Worm (Caenorhabditis elegans) whole organism, L4 larva: ENCODE data around the gene C27F2.10.
A peak's percentile ranks its signal among the peaks of the same experiment; 100 is the strongest.

ENCODE experiments used
- F10B5.3 ChIP-seq: sonication (generic microtip); optimal IDR thresholded peaks from 2 replicates; lab custom pipeline; 2016; ENCODE audit warnings: mild to moderate bottlenecking, missing genetic modification characterization, missing compliant biosample characterization
- F26F4.8 ChIP-seq: fragments of 200-800 bp; sonication (Bioruptor generic); conservative IDR thresholded peaks from 2 replicates; pipeline ENCODE4 v1.3.6; 2022; ENCODE audit warnings: missing genetic modification characterization, missing compliant biosample characterization
- T20F7.1 ChIP-seq: fragments of 200-800 bp; sonication (Bioruptor generic); optimal IDR thresholded peaks from 2 replicates; lab custom pipeline; 2018; ENCODE audit warnings: mild to moderate bottlenecking, missing genetic modification characterization, missing compliant biosample characterization
- T26A8.4 ChIP-seq: fragments of 200-800 bp; sonication (Bioruptor generic); IDR thresholded peaks from 2 replicates; pipeline ENCODE4 v1.3.6; 2022; ENCODE audit warnings: missing genetic modification characterization, missing compliant biosample characterization
- Y48G9A.11 ChIP-seq: fragments of 200-800 bp; sonication (Bioruptor generic); IDR thresholded peaks from 2 replicates; pipeline ENCODE4 v1.3.6; 2022; ENCODE audit warnings: missing genetic modification reagents, missing genetic modification characterization, missing compliant biosample characterization
- Y5F2A.4 ChIP-seq: fragments of 200-800 bp; sonication (Bioruptor generic); optimal IDR thresholded peaks from 2 replicates; lab custom pipeline; 2018; ENCODE audit warnings: mild to moderate bottlenecking, missing genetic modification characterization, missing compliant biosample characterization
- Y75B8A.6 ChIP-seq: fragments of 200-800 bp; sonication (Bioruptor generic); IDR thresholded peaks from 2 replicates; pipeline ENCODE4 v1.3.6; 2022; ENCODE audit warnings: missing genetic modification reagents, missing genetic modification characterization, missing compliant biosample characterization
- ZK337.2 ChIP-seq: fragments of 200-800 bp; sonication (Bioruptor generic); IDR thresholded peaks from 2 replicates; pipeline ENCODE4 v1.3.6; 2022; ENCODE audit warnings: missing genetic modification reagents, missing genetic modification characterization, missing compliant biosample characterization
- ZK546.5 ChIP-seq, 2 experiments: sonication (generic microtip); optimal IDR thresholded peaks; 2 replicates each; lab custom pipeline; 2017; ENCODE audit warnings: missing biosample characterization in 2 of 2, missing genetic modification characterization in 2 of 2
- aha-1 ChIP-seq: fragments of 150-350 bp; peaks from one replicate; lab custom pipeline; 2014; ENCODE audit warnings: missing biosample characterization, missing genetic modification characterization
- ama-1 ChIP-seq: fragments of 150-350 bp; optimal IDR thresholded peaks from 2 replicates; lab custom pipeline; 2014; ENCODE audit warnings: inconsistent platforms, mixed read lengths
- arid-1 ChIP-seq: fragments of 200-800 bp; sonication (Bioruptor generic); conservative IDR thresholded peaks from 2 replicates; pipeline ENCODE4 v1.3.6; 2022; ENCODE audit warnings: missing genetic modification reagents, missing genetic modification characterization, missing compliant biosample characterization
- ceh-20 ChIP-seq: fragments of 200-800 bp; sonication (Bioruptor generic); IDR thresholded peaks from 2 replicates; pipeline ENCODE4 v1.3.6; 2022; ENCODE audit warnings: missing genetic modification reagents, missing genetic modification characterization, missing compliant biosample characterization
- ctbp-1 ChIP-seq: fragments of 200-800 bp; sonication (Bioruptor generic); IDR thresholded peaks from 2 replicates; pipeline ENCODE4 v1.3.6; 2022; ENCODE audit warnings: missing genetic modification reagents, missing genetic modification characterization, missing compliant biosample characterization
- dmd-6 ChIP-seq: fragments of 200-800 bp; sonication (Bioruptor generic); IDR thresholded peaks from 2 replicates; pipeline ENCODE4 v1.3.6; 2022; ENCODE audit warnings: missing genetic modification reagents, missing genetic modification characterization, missing compliant biosample characterization
- dmd-8 ChIP-seq: fragments of 200-800 bp; sonication (Bioruptor generic); IDR thresholded peaks from 2 replicates; pipeline ENCODE4 v1.3.6; 2022; ENCODE audit warnings: missing genetic modification characterization, missing compliant biosample characterization
- dpl-1 ChIP-seq: fragments of 150-350 bp; optimal IDR thresholded peaks from 2 replicates; lab custom pipeline; 2014; ENCODE audit warnings: missing biosample characterization, missing genetic modification reagents, missing genetic modification characterization
- hif-1 ChIP-seq, 2 experiments: sonication (generic microtip); optimal IDR thresholded peaks; 2 replicates each; lab custom pipeline; 2016 to 2017; ENCODE audit warnings: missing compliant biosample characterization in 2 of 2, missing genetic modification characterization in 2 of 2, missing genetic modification reagents in 2 of 2, missing genotype in 2 of 2, mild to moderate bottlenecking in 1 of 2
- hlh-11 ChIP-seq: fragments of 200-800 bp; sonication (Bioruptor generic); optimal IDR thresholded peaks from 2 replicates; lab custom pipeline; 2018; ENCODE audit warnings: mild to moderate bottlenecking, missing genetic modification characterization, missing compliant biosample characterization
- hmg-1.1 ChIP-seq: fragments of 200-800 bp; sonication (Bioruptor generic); IDR thresholded peaks from 2 replicates; pipeline ENCODE4 v1.3.6; 2022; ENCODE audit warnings: missing genetic modification reagents, missing genetic modification characterization, missing compliant biosample characterization
- jun-1 ChIP-seq: fragments of 150-350 bp; optimal IDR thresholded peaks from 2 replicates; lab custom pipeline; 2014; ENCODE audit warnings: missing biosample characterization, missing genetic modification reagents, missing genetic modification characterization
- lin-1 ChIP-seq: fragments of 200-800 bp; sonication (Bioruptor generic); IDR thresholded peaks from 2 replicates; pipeline ENCODE4 v1.3.6; 2022; ENCODE audit warnings: missing genetic modification reagents, missing genetic modification characterization, missing compliant biosample characterization
- lin-13 ChIP-seq: fragments of 150-350 bp; optimal IDR thresholded peaks from 2 replicates; lab custom pipeline; 2014; ENCODE audit warnings: missing biosample characterization, missing genetic modification reagents, missing genetic modification characterization
- lin-38 ChIP-seq: fragments of 200-800 bp; sonication (Bioruptor generic); IDR thresholded peaks from 2 replicates; pipeline ENCODE4 v1.3.6; 2022; ENCODE audit warnings: missing genetic modification reagents, missing genetic modification characterization, missing compliant biosample characterization
- lsy-2 ChIP-seq, 2 experiments: fragments of 150-350 bp in 1 of 2; sonication (generic microtip) in 1 of 2; optimal IDR thresholded peaks; 2 replicates each; lab custom pipeline; 2014 to 2017; ENCODE audit warnings: missing biosample characterization in 2 of 2, missing genetic modification characterization in 2 of 2
- madf-9 ChIP-seq: fragments of 200-800 bp; sonication (Bioruptor generic); conservative IDR thresholded peaks from 2 replicates; pipeline ENCODE4 v1.3.6; 2022; ENCODE audit warnings: missing genetic modification reagents, missing genetic modification characterization, missing compliant biosample characterization
- mdt-29 ChIP-seq: fragments of 200-800 bp; sonication (Bioruptor generic); IDR thresholded peaks from 2 replicates; pipeline ENCODE4 v1.3.6; 2022; ENCODE audit warnings: missing genetic modification reagents, missing genetic modification characterization, missing compliant biosample characterization
- mep-1 ChIP-seq: fragments of 150-350 bp; sonication (generic microtip); optimal IDR thresholded peaks from 3 replicates; lab custom pipeline; 2014; ENCODE audit warnings: missing biosample characterization, missing genetic modification characterization
- mxl-3 ChIP-seq: fragments of 200-800 bp; sonication (Bioruptor generic); optimal IDR thresholded peaks from 2 replicates; lab custom pipeline; 2018; ENCODE audit warnings: mild to moderate bottlenecking, missing genetic modification characterization, missing compliant biosample characterization
- nhr-102 ChIP-seq: sonication (generic microtip); optimal IDR thresholded peaks from 2 replicates; lab custom pipeline; 2016; ENCODE audit warnings: mild to moderate bottlenecking, missing genetic modification characterization, moderate library complexity, missing compliant biosample characterization
- nhr-41 ChIP-seq: fragments of 200-800 bp; sonication (Bioruptor generic); IDR thresholded peaks from 2 replicates; pipeline ENCODE4 v1.3.6; 2022; ENCODE audit warnings: missing genetic modification reagents, missing genetic modification characterization, missing compliant biosample characterization
- nhr-6 ChIP-seq: fragments of 150-350 bp; optimal IDR thresholded peaks from 2 replicates; lab custom pipeline; 2014; ENCODE audit warnings: missing biosample characterization, missing genetic modification characterization
- nhr-76 ChIP-seq: fragments of 150-350 bp; optimal IDR thresholded peaks from 2 replicates; lab custom pipeline; 2014; ENCODE audit warnings: missing biosample characterization, missing genetic modification characterization
- nhr-77 ChIP-seq: fragments of 150-350 bp; optimal IDR thresholded peaks from 2 replicates; lab custom pipeline; 2014; ENCODE audit warnings: missing biosample characterization, missing genetic modification characterization
- pha-4 ChIP-seq, 2 experiments: fragments of 150-350 bp in 1 of 2; fragments of 200-800 bp in 1 of 2; sonication (Bioruptor generic) in 1 of 2; IDR thresholded peaks in 1 of 2; optimal IDR thresholded peaks in 1 of 2; 2 replicates each; pipeline versions ENCODE4 v1.3.6 to Lab custom; 2014 to 2022; ENCODE audit warnings: missing genetic modification characterization in 2 of 2, missing genetic modification reagents in 2 of 2, missing biosample characterization in 1 of 2, missing compliant biosample characterization in 1 of 2
- php-3 ChIP-seq: fragments of 200-800 bp; sonication (Bioruptor generic); IDR thresholded peaks from 2 replicates; pipeline ENCODE4 v1.3.6; 2022; ENCODE audit warnings: missing genetic modification reagents, missing genetic modification characterization, missing compliant biosample characterization
- rbr-2 ChIP-seq: sonication (generic microtip); optimal IDR thresholded peaks from 2 replicates; lab custom pipeline; 2016; ENCODE audit warnings: missing genotype, missing genetic modification characterization, missing compliant biosample characterization
- sdz-12 ChIP-seq: fragments of 200-800 bp; sonication (Bioruptor generic); optimal IDR thresholded peaks from 2 replicates; lab custom pipeline; 2018; ENCODE audit warnings: mild to moderate bottlenecking, missing genetic modification characterization, missing compliant biosample characterization
- set-16 ChIP-seq: fragments of 200-800 bp; sonication (Bioruptor generic); IDR thresholded peaks from 2 replicates; pipeline ENCODE4 v1.3.6; 2022; ENCODE audit warnings: missing genetic modification reagents, missing genetic modification characterization, missing compliant biosample characterization
- skn-1 ChIP-seq: fragments of 150-350 bp; optimal IDR thresholded peaks from 2 replicates; lab custom pipeline; 2014; ENCODE audit warnings: missing biosample characterization, missing genetic modification characterization
- snpc-1.2 ChIP-seq: fragments of 200-800 bp; sonication (Bioruptor generic); IDR thresholded peaks from 2 replicates; pipeline ENCODE4 v1.3.6; 2022; ENCODE audit warnings: missing genetic modification reagents, missing genetic modification characterization, missing compliant biosample characterization
- spr-3 ChIP-seq: fragments of 200-800 bp; sonication (Bioruptor generic); optimal IDR thresholded peaks from 2 replicates; lab custom pipeline; 2018; ENCODE audit warnings: mild to moderate bottlenecking, missing genetic modification characterization, missing compliant biosample characterization
- tra-1 ChIP-seq: fragments of 200-800 bp; sonication (Bioruptor generic); IDR thresholded peaks from 2 replicates; pipeline ENCODE4 v1.3.6; 2022; ENCODE audit warnings: missing genetic modification reagents, missing genetic modification characterization, missing compliant biosample characterization
- unc-62 ChIP-seq, 3 experiments: fragments of 150-350 bp in 1 of 3; sonication (generic microtip); optimal IDR thresholded peaks in 2 of 3; peaks in 1 of 3; 1 replicate in 1 of 3; 2 replicates in 2 of 3; lab custom pipeline; 2014 to 2017; ENCODE audit warnings: missing biosample characterization in 3 of 3, missing genetic modification characterization in 3 of 3, missing genetic modification reagents in 3 of 3, missing genotype in 1 of 3
- zfp-2 ChIP-seq: sonication (generic microtip); optimal IDR thresholded peaks from 2 replicates; lab custom pipeline; 2016; ENCODE audit warnings: mild to moderate bottlenecking, missing genetic modification characterization, missing compliant biosample characterization
- zfp-3 ChIP-seq: fragments of 200-800 bp; sonication (Bioruptor generic); conservative IDR thresholded peaks from 2 replicates; pipeline ENCODE4 v1.3.6; 2022; ENCODE audit warnings: missing genetic modification reagents, missing genetic modification characterization, missing compliant biosample characterization

C27F2.10 gene

DNA sequence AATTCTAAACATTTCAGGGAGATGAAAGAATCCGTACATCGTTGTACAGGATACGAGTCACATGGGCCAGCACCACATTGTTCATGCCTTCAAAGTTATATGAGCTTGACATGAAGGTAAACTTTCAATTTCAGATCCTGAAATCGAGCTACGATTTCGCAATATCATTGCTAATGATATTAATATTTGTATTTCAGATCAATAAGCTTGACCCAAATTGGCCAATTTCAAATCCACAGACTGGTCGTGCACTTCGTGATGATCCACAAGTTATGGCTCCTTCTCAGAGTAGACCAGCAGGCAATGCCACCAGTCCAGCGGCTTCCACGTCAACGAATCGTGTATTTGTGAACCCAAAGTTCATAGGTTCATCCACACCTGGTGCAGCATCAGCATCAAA lies 39.7 kb upstream of the C27F2.10 start:
- TF ChIP-seq Y5F2A.4 (GFP tag; lab: Kevin White, UChicago) (no peak), arid-1 (GFP tag; lab: Robert Waterston, UW) (no peak), nhr-6 (tag; lab: Kevin White, UChicago) (no peak), aha-1 (tag; lab: Kevin White, UChicago) (peak; percentile 53), dmd-6 (GFP tag; lab: Robert Waterston, UW) (no peak), unc-62 (GFP tag; optimal IDR thresholded peaks at IDR 0.05 in 1 of 2; lab: Kevin White, UChicago) (peak in 1 of 2 experiments; percentile 60), unc-62 (tag; optimal IDR thresholded peaks at IDR 0.05; lab: Kevin White, UChicago) (no peak), nhr-41 (no peak), mdt-29 (no peak)

DNA sequence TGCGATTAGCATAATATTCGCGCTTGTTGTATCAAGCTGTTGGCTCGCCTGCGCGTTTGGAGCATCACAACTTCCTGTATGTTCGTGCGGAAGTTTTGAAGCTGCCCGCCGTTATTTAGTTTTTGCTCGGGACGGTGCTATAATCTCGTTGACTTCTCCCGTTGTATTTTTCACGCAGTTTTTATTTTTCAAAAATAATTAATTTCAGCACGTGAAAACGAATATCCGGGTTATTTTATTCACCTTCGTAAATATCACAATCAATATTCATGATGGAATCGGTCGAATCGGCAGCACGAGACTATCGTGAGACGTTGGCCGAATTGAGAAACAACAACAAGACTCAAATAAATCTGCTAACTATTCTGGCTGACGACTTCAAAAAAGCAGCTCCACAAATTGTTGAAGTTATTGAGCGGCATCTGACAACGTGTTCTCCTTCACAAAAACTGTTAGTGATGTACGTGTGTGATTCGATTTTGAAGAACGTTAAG lies 38.5 kb upstream of the C27F2.10 start:
- TF ChIP-seq Y75B8A.6 (GFP tag; lab: Robert Waterston, UW) (peak; percentile 79; the same call in 1 of the 2 replicates), rbr-2 (tag; lab: Kevin White, UChicago) (peak; percentile 46), aha-1 (tag; lab: Kevin White, UChicago) (peak; percentile 80), lin-38 (GFP tag; lab: Robert Waterston, UW) (peak; percentile 55; the same call in 1 of the 2 replicates), nhr-77 (no peak), zfp-3 (GFP tag; lab: Robert Waterston, UW) (peak; percentile 82), sdz-12 (GFP tag; lab: Kevin White, UChicago) (peak; percentile 41), nhr-41 (no peak), lin-13 (GFP tag; lab: Kevin White, UChicago) (no peak), T20F7.1 (GFP tag; lab: Kevin White, UChicago) (peak; percentile 62), madf-9 (GFP tag; lab: Robert Waterston, UW) (peak; percentile 65), spr-3 (GFP tag; lab: Kevin White, UChicago) (no peak), ama-1 (lab: Kevin White, UChicago) (peak; percentile 80), hif-1 (tag; optimal IDR thresholded peaks at IDR 0.05; lab: Kevin White, UChicago) (peak in 1 of 2 experiments; percentile 43), ceh-20 (GFP tag; lab: Robert Waterston, UW) (peak; percentile 20; the same call in 1 of the 2 replicates), snpc-1.2 (GFP tag; lab: Robert Waterston, UW) (peak; percentile 41; the same call in 1 of the 2 replicates), ZK337.2 (GFP tag; lab: Robert Waterston, UW) (0 out of 2 replicates have a peak, but pooled peaks have one; percentile 26), ctbp-1 (GFP tag; lab: Robert Waterston, UW) (0 out of 2 replicates have a peak, but pooled peaks have one; percentile 8), F26F4.8 (GFP tag; lab: Robert Waterston, UW) (no peak), dmd-6 (GFP tag; lab: Robert Waterston, UW) (peak; percentile 49), jun-1 (tag; lab: Kevin White, UChicago) (peak; percentile 8), hmg-1.1 (0 out of 2 replicates have a peak, but pooled peaks have one; percentile 30), lin-1 (GFP tag; lab: Robert Waterston, UW) (0 out of 2 replicates have a peak, but pooled peaks have one; percentile 18), F10B5.3 (no peak), Y48G9A.11 (peak; percentile 17; the same call in 1 of the 2 replicates), zfp-2 (tag; lab: Kevin White, UChicago) (no peak), dpl-1 (GFP tag; lab: Kevin White, UChicago) (peak; percentile 20), pha-4 (GFP tag; IDR thresholded peaks at IDR 0.05; lab: Robert Waterston, UW) (peak; percentile 72), pha-4 (tag; optimal IDR thresholded peaks at IDR 0.05; lab: Kevin White, UChicago) (no peak), ZK546.5 (tag; optimal IDR thresholded peaks at IDR 0.05; lab: Kevin White, UChicago) (no peak), dmd-8 (GFP tag; lab: Robert Waterston, UW) (no peak), hlh-11 (peak; percentile 15), mdt-29 (0 out of 2 replicates have a peak, but pooled peaks have one; percentile 43), lsy-2 (tag; optimal IDR thresholded peaks at IDR 0.05; lab: Kevin White, UChicago) (peak in 1 of 2 experiments; percentile 55), mxl-3 (no peak), skn-1 (tag; lab: Kevin White, UChicago) (no peak), mep-1 (tag; lab: Kevin White, UChicago) (peak; percentile 53), php-3 (GFP tag; lab: Robert Waterston, UW) (0 out of 2 replicates have a peak, but pooled peaks have one; percentile 11), tra-1 (0 out of 2 replicates have a peak, but pooled peaks have one; percentile 13), nhr-102 (peak; percentile 53), set-16 (GFP tag; lab: Robert Waterston, UW) (no peak), nhr-76 (tag; lab: Kevin White, UChicago) (no peak), T26A8.4 (peak; percentile 60)
